Fruit fly (Drosophila melanogaster): Measurements from ENCODE around the gene MSAmiP.

DNA sequence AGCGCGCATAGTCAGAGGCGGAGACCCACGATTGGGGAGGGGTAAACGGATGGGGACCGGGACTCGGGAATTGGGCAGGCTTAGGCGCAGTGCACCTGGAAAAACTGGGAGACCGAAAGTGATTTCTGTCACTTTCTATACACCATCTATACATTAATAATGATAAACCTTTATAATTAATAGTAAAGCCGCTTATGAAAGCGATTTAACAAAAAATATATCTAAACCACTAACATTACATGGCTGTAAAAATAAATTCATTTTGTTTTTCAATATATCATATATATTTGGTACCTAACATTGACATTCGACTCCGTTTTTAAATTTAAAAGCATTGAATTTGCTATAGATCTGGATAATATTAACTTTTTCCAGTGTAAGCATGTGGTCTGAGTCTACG, 95.1 kb downstream of the MSAmiP start:
- TF ChIP-seq CG3919 (GFP tag; optimal IDR thresholded peaks at IDR 0.05) (no peak), Eip93F (GFP tag; optimal IDR thresholded peaks at IDR 0.05) (no peak), Lpt (GFP tag; optimal IDR thresholded peaks at IDR 0.05) (no peak), Sox14 (GFP tag; optimal IDR thresholded peaks at IDR 0.05) (no peak), topi (GFP tag; optimal IDR thresholded peaks at IDR 0.05) (no peak), net (GFP tag; optimal IDR thresholded peaks at IDR 0.05) (no peak), Eip78C (GFP tag) (no peak), CG6792 (GFP tag; optimal IDR thresholded peaks at IDR 0.05) (no peak), vri (GFP tag; optimal IDR thresholded peaks at IDR 0.05) (no peak)

Measured in whole organism, prepupa.